Worm (Caenorhabditis elegans) whole organism, early embryonic: ENCODE data around the gene hil-2.

Source experiments
- B0310.2 ChIP-seq: sonication (generic microtip); optimal IDR thresholded peaks from 2 replicates; lab custom pipeline; 2016; ENCODE audit warnings: mild to moderate bottlenecking, missing genetic modification characterization, missing compliant biosample characterization
- F13C5.2 ChIP-seq: sonication (generic microtip); optimal IDR thresholded peaks from 2 replicates; lab custom pipeline; 2017; ENCODE audit warnings: mild to moderate bottlenecking, missing genetic modification characterization, inconsistent platforms, missing compliant biosample characterization
- aly-1 ChIP-seq: sonication (generic microtip); optimal IDR thresholded peaks from 2 replicates; lab custom pipeline; 2016; ENCODE audit warnings: missing genetic modification characterization, missing compliant biosample characterization
- ama-1 ChIP-seq: fragments of 150-350 bp; optimal IDR thresholded peaks from 2 replicates; lab custom pipeline; 2014
- ceh-13 ChIP-seq: fragments of 200-800 bp; sonication (Bioruptor generic); optimal IDR thresholded peaks from 2 replicates; lab custom pipeline; 2018; ENCODE audit warnings: mild to moderate bottlenecking, missing genetic modification characterization, missing compliant biosample characterization
- ceh-36 ChIP-seq: sonication (generic microtip); optimal IDR thresholded peaks from 2 replicates; lab custom pipeline; 2016; ENCODE audit warnings: missing genetic modification characterization, inconsistent platforms, missing compliant biosample characterization
- ets-7 ChIP-seq: sonication (generic microtip); optimal IDR thresholded peaks from 2 replicates; lab custom pipeline; 2016; ENCODE audit warnings: missing genotype, missing genetic modification characterization, missing compliant biosample characterization
- flt-1 ChIP-seq: fragments of 200-800 bp; sonication (Bioruptor generic); IDR thresholded peaks from 2 replicates; pipeline ENCODE4 v1.3.6; 2022; ENCODE audit warnings: missing genetic modification characterization, missing compliant biosample characterization
- hmbx-1 ChIP-seq: sonication (generic microtip); optimal IDR thresholded peaks from 2 replicates; lab custom pipeline; 2016; ENCODE audit warnings: mild to moderate bottlenecking, missing genetic modification characterization, missing compliant biosample characterization
- hmg-4 ChIP-seq: fragments of 200-800 bp; sonication (Bioruptor generic); optimal IDR thresholded peaks from 2 replicates; lab custom pipeline; 2018; ENCODE audit warnings: mild to moderate bottlenecking, missing genetic modification characterization, missing compliant biosample characterization
- hnd-1 ChIP-seq: sonication (generic microtip); optimal IDR thresholded peaks from 2 replicates; lab custom pipeline; 2016; ENCODE audit warnings: missing genetic modification characterization, missing compliant biosample characterization
- pes-1 ChIP-seq: fragments of 200-800 bp; sonication (Bioruptor generic); IDR thresholded peaks from 2 replicates; pipeline ENCODE4 v1.3.6; 2022; ENCODE audit warnings: missing genetic modification reagents, missing genetic modification characterization, missing compliant biosample characterization
- scrt-1 ChIP-seq: fragments of 200-800 bp; sonication (Bioruptor generic); IDR thresholded peaks from 2 replicates; pipeline ENCODE4 v1.3.6; 2022; ENCODE audit warnings: missing genetic modification characterization, missing compliant biosample characterization
- sea-1 ChIP-seq: fragments of 200-800 bp; sonication (Bioruptor generic); conservative IDR thresholded peaks from 2 replicates; pipeline ENCODE4 v1.3.6; 2022; ENCODE audit warnings: missing genetic modification characterization, missing compliant biosample characterization
- tbx-11 ChIP-seq: fragments of 200-800 bp; sonication (Bioruptor generic); IDR thresholded peaks from 2 replicates; pipeline ENCODE4 v1.3.6; 2022; ENCODE audit warnings: missing genetic modification characterization, missing compliant biosample characterization
- tbx-37 ChIP-seq: fragments of 200-800 bp; sonication (Bioruptor generic); conservative IDR thresholded peaks from 2 replicates; pipeline ENCODE4 v1.3.6; 2022; ENCODE audit warnings: missing genetic modification reagents, missing genetic modification characterization, missing compliant biosample characterization
- tra-4 ChIP-seq: sonication (generic microtip); optimal IDR thresholded peaks from 2 replicates; lab custom pipeline; 2017; ENCODE audit warnings: missing genetic modification characterization, missing compliant biosample characterization

Gene hil-2

DNA sequence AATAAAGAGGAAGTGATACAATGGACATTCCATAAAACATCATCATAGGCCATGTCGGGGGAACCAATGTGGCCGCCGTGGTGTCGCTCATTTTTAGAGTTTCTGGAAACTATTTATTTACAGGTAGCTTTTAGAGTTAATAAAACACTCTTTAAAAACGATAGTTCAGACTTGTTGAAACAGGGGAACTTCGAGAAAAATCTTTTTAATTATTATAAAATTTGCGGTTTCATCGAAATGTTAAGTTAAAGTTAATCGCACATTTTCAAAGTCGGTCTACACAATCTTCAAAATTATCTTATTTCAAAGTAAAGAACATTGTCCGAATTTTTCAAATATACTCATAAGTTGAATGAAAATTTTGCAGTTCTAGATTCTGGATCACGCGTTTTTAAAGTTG lies 9.8 kb upstream of the hil-2 start, which contains the start of gene ops-1:
Gene ops-1, minus strand, starts transcription at position 101 of the 400 bp plus-strand sequence.
- TF ChIP-seq scrt-1 (GFP tag; lab: Robert Waterston, UW) (no peak), ama-1 (lab: Kevin White, UChicago) (no peak), ets-7 (tag; lab: Kevin White, UChicago) (no peak)

DNA sequence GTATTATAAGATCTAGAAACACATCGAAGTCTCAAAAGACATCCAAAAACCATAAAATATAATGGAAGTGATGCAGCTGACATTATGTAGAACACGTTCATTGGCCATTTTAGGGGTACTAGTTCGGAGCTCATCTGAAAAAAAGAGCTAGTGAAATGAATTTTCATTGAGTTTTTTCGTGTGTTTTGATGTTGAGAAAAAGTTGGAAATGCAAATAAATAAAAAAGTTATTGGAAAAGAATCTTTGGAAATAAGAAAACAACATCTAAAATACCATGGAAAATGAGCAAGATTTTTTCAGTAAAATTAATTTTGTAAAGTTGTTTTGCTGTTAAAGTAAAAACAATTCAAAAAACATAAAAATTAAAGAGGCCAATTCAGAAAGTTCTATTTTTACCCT lies 3.3 kb upstream of the hil-2 start, which contains the start of gene srv-24:
Gene srv-24, minus strand, starts transcription at position 101 of the 400 bp plus-strand sequence.
- TF ChIP-seq ceh-36, result no peak
- no peak for TF ChIP-seq hnd-1 (tag; lab: Kevin White, UChicago)
- no peak for TF ChIP-seq hmg-4
- no peak for TF ChIP-seq tbx-11 (GFP tag; lab: Robert Waterston, UW)
- no peak for TF ChIP-seq flt-1 (GFP tag; lab: Robert Waterston, UW)
- TF ChIP-seq pes-1 (GFP tag; lab: Robert Waterston, UW), result no peak
- TF ChIP-seq F13C5.2, result no peak
- TF ChIP-seq scrt-1 (GFP tag; lab: Robert Waterston, UW), result no peak
- TF ChIP-seq ama-1 (lab: Kevin White, UChicago), result no peak
- TF ChIP-seq ceh-13 (GFP tag; lab: Kevin White, UChicago), result no peak
- TF ChIP-seq aly-1 (tag; lab: Kevin White, UChicago), result no peak
- TF ChIP-seq tra-4 (tag; lab: Kevin White, UChicago), result no peak
- no peak for TF ChIP-seq sea-1 (GFP tag; lab: Robert Waterston, UW)
- TF ChIP-seq B0310.2 (tag; lab: Kevin White, UChicago), result no peak
- no peak for TF ChIP-seq tbx-37 (GFP tag; lab: Robert Waterston, UW)
- TF ChIP-seq ets-7 (tag; lab: Kevin White, UChicago), result no peak
- TF ChIP-seq hmbx-1 (tag; lab: Kevin White, UChicago), result no peak

DNA sequence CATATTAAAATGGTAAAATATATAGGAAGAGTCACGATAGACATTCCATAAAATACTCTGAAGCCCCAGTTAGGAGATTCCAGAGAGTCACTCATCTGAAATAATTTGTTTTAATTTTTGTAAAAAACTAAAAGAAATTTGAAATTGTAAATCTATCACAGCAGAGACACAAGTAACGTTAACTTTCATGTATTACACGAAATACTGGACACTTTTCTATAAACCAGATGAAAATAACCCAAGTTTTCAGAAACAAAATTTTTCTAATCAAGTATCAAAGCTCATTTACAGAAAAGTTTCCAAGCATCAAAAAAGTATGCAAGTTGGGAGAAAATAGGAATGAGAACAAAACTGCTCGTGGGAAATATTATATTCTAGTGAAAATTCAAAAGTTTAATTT lies 4.2 kb downstream of the hil-2 start, which contains the start of gene srv-27:
Gene srv-27, minus strand, starts transcription at position 101 of the 400 bp plus-strand sequence.
- no peak for TF ChIP-seq ama-1 (lab: Kevin White, UChicago)
- no peak for TF ChIP-seq scrt-1 (GFP tag; lab: Robert Waterston, UW)
- TF ChIP-seq aly-1 (tag; lab: Kevin White, UChicago), result no peak
- no peak for TF ChIP-seq F13C5.2

DNA sequence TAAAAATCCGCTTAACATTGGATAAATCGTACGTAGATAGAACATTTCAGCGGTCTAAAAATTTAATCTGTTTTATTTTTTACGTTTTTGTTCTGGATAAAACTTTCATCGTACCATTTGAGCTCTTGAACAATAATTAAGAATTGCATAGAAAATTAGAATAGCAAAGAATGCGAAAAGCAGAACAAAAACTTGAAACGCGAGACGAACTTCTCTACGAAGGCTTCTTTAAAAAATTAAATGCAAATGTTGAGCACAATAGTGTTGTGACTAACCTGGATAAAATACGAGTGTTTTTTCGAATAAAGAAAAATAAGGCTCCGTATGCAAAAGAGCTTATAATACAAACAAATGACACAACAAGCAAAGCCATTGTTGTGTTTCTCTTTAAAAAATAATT lies 5.5 kb downstream of the hil-2 start:
- TF ChIP-seq ceh-36, result no peak
- no peak for TF ChIP-seq aly-1 (tag; lab: Kevin White, UChicago)
- TF ChIP-seq ama-1 (lab: Kevin White, UChicago), result no peak
- TF ChIP-seq hnd-1 (tag; lab: Kevin White, UChicago), result no peak
- TF ChIP-seq hmg-4, result no peak
- no peak for TF ChIP-seq flt-1 (GFP tag; lab: Robert Waterston, UW)
- TF ChIP-seq scrt-1 (GFP tag; lab: Robert Waterston, UW), result no peak
- TF ChIP-seq B0310.2 (tag; lab: Kevin White, UChicago), result no peak
- TF ChIP-seq tra-4 (tag; lab: Kevin White, UChicago), result no peak
- TF ChIP-seq pes-1 (GFP tag; lab: Robert Waterston, UW), result no peak
- TF ChIP-seq F13C5.2, result no peak
- TF ChIP-seq ceh-13 (GFP tag; lab: Kevin White, UChicago), result no peak
- TF ChIP-seq ets-7 (tag; lab: Kevin White, UChicago), result no peak
- TF ChIP-seq sea-1 (GFP tag; lab: Robert Waterston, UW), result no peak

DNA sequence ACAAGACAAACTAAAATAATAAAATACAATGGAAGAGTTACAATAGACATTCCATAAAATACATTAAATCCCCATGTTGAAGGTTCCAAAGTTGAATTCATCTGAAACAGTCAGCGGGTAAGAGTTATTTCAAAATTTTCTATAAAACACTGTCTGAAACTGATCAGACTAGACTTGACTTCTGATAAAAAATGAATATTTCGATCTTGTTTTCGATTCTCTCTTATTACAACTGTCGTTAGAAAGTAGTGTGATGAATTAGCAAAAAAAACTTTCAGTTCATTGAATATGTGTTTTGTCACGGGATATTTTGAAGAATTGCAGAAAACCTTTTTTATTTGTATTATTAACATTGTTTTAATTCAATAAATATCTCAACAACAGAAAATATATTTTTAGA lies 7.7 kb downstream of the hil-2 start, which contains the start of gene srv-26:
Gene srv-26, minus strand, starts transcription at position 101 of the 400 bp plus-strand sequence.
- no peak for TF ChIP-seq hmg-4
- no peak for TF ChIP-seq aly-1 (tag; lab: Kevin White, UChicago)
- TF ChIP-seq F13C5.2, result no peak
- TF ChIP-seq tra-4 (tag; lab: Kevin White, UChicago), result no peak
- no peak for TF ChIP-seq flt-1 (GFP tag; lab: Robert Waterston, UW)
- no peak for TF ChIP-seq tbx-11 (GFP tag; lab: Robert Waterston, UW)
- no peak for TF ChIP-seq tbx-37 (GFP tag; lab: Robert Waterston, UW)
- TF ChIP-seq ceh-36, result no peak
- TF ChIP-seq hmbx-1 (tag; lab: Kevin White, UChicago), result no peak
- no peak for TF ChIP-seq hnd-1 (tag; lab: Kevin White, UChicago)
- no peak for TF ChIP-seq pes-1 (GFP tag; lab: Robert Waterston, UW)
- no peak for TF ChIP-seq ceh-13 (GFP tag; lab: Kevin White, UChicago)
- TF ChIP-seq ets-7 (tag; lab: Kevin White, UChicago), result no peak
- no peak for TF ChIP-seq sea-1 (GFP tag; lab: Robert Waterston, UW)
- TF ChIP-seq B0310.2 (tag; lab: Kevin White, UChicago), result no peak
- no peak for TF ChIP-seq ama-1 (lab: Kevin White, UChicago)
- no peak for TF ChIP-seq scrt-1 (GFP tag; lab: Robert Waterston, UW)

DNA sequence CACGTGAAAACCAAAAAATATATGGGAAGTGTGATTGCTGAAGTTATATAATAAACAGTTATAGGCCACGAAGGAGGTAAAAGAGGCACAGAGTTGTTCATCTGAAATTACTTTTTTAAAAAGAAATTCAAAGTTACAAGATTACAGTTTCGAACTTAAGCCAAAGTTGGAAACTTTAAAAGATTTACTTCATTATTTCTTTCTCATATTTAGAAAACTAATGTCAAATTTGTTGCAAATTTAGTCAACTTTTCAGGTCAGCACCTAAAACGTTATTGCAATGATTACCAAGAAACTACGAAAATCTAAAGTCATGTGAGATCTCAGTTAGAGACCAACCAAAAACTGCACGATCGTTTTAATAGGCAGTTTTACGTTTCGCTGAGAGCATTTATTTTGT lies 9.6 kb downstream of the hil-2 start, which contains the start of gene srv-25:
Gene srv-25, minus strand, starts transcription at position 101 of the 400 bp plus-strand sequence.
- TF ChIP-seq F13C5.2 (no peak), ets-7 (tag; lab: Kevin White, UChicago) (no peak), B0310.2 (tag; lab: Kevin White, UChicago) (no peak), tra-4 (tag; lab: Kevin White, UChicago) (no peak), tbx-37 (GFP tag; lab: Robert Waterston, UW) (no peak), scrt-1 (GFP tag; lab: Robert Waterston, UW) (no peak), tbx-11 (GFP tag; lab: Robert Waterston, UW) (no peak), ceh-13 (GFP tag; lab: Kevin White, UChicago) (no peak), ama-1 (lab: Kevin White, UChicago) (no peak), sea-1 (GFP tag; lab: Robert Waterston, UW) (no peak), flt-1 (GFP tag; lab: Robert Waterston, UW) (no peak), aly-1 (tag; lab: Kevin White, UChicago) (no peak), pes-1 (GFP tag; lab: Robert Waterston, UW) (no peak)

DNA sequence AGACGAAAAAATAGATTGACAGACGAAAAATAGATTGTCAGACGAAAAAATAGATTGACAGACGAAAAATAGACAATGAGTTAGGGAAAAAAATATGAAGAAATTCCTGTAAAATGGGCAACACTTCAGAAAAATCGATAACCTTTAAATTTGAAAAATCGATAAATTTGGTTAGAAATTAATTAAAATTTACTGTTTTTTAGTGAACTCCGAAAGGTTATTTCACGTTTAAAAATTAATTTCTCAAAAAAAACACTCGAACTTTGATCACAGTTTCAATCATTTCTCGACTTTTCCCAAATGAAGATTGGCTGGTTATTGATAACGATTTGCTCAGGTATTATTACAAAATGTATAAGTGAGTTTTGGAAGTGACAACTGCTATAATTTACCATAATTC lies 13.4 kb downstream of the hil-2 start, which contains the start of gene csp-2:
Gene csp-2, plus strand, starts transcription at position 301 of the 400 bp plus-strand sequence.
- no peak for TF ChIP-seq pes-1 (GFP tag; lab: Robert Waterston, UW)
- no peak for TF ChIP-seq aly-1 (tag; lab: Kevin White, UChicago)
- no peak for TF ChIP-seq ama-1 (lab: Kevin White, UChicago)
- no peak for TF ChIP-seq tbx-11 (GFP tag; lab: Robert Waterston, UW)
- TF ChIP-seq hnd-1 (tag; lab: Kevin White, UChicago), result no peak
- TF ChIP-seq ceh-36, result no peak
- no peak for TF ChIP-seq sea-1 (GFP tag; lab: Robert Waterston, UW)
- TF ChIP-seq tra-4 (tag; lab: Kevin White, UChicago), result no peak
- no peak for TF ChIP-seq hmbx-1 (tag; lab: Kevin White, UChicago)
- TF ChIP-seq scrt-1 (GFP tag; lab: Robert Waterston, UW), result no peak
- TF ChIP-seq ets-7 (tag; lab: Kevin White, UChicago), result no peak
- TF ChIP-seq tbx-37 (GFP tag; lab: Robert Waterston, UW), result no peak
